Fruit fly (Drosophila melanogaster): Measurements from ENCODE around the gene AOX4.

dm6 chr3R:15568569-15568968 lies 15.9 kb upstream of the AOX4 start:
- TF ChIP-seq insv (optimal IDR thresholded peaks at IDR 0.05) (no peak), Sin3A (optimal IDR thresholded peaks at IDR 0.05) (no peak), psq (optimal IDR thresholded peaks at IDR 0.05) (no peak), Myc (optimal IDR thresholded peaks at IDR 0.05) (no peak), ttk (optimal IDR thresholded peaks at IDR 0.05) (no peak)

Data from Kc167 (cell line).